Worm (Caenorhabditis elegans) whole organism, mixed stage, embryonic: ENCODE data around the gene sdz-15.

Experiments
- blmp-1 ChIP-seq: fragments of 150-350 bp; optimal IDR thresholded peaks from 2 replicates; lab custom pipeline; 2014; ENCODE audit warnings: missing biosample characterization, missing genetic modification characterization
- elt-3 ChIP-seq: fragments of 150-350 bp; optimal IDR thresholded peaks from 2 replicates; lab custom pipeline; 2014; ENCODE audit warnings: missing biosample characterization, missing genetic modification characterization
- flh-1 ChIP-seq: fragments of 200-800 bp; sonication (Bioruptor generic); optimal IDR thresholded peaks from 2 replicates; lab custom pipeline; 2018; ENCODE audit warnings: mild to moderate bottlenecking, missing genetic modification characterization, moderate library complexity, missing compliant biosample characterization
- nhr-28 ChIP-seq: fragments of 150-350 bp; optimal IDR thresholded peaks from 2 replicates; lab custom pipeline; 2014; ENCODE audit warnings: missing biosample characterization, missing genetic modification characterization
- nhr-76 ChIP-seq: sonication (generic microtip); optimal IDR thresholded peaks from 2 replicates; lab custom pipeline; 2017; ENCODE audit warnings: missing biosample characterization, missing genetic modification characterization
- unc-62 ChIP-seq: fragments of 150-350 bp; optimal IDR thresholded peaks from 2 replicates; lab custom pipeline; 2014; ENCODE audit warnings: missing biosample characterization, missing genetic modification reagents, missing genetic modification characterization

DNA sequence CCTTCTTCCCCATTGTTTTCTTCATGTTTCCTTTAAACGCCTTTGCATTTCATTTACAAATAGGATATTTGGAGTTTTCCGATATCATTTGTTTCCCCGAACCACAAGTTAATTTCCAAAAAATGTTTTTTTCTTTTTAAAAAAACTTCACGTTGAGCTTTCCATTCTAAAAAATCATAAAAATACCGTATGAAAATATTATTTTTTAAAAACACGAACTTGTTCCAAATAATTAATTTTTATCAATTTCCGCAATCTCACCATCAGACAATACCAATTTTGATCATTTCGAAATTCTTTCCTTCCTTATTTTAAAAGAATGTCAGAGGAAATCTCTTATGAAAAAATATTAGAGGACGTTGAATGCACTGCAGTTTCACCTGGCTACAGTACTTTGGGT lies 26.8 kb upstream of the sdz-15 start, which contains the start of gene wht-6:
- no peak for TF ChIP-seq unc-62 (GFP tag; lab: Kevin White, UChicago)
- no peak for TF ChIP-seq nhr-28 (tag; lab: Kevin White, UChicago)
- no peak for TF ChIP-seq nhr-76 (tag; lab: Kevin White, UChicago)
- no peak for TF ChIP-seq elt-3 (tag; lab: Kevin White, UChicago)
- no peak for TF ChIP-seq flh-1
- no peak for TF ChIP-seq blmp-1 (tag; lab: Kevin White, UChicago)
